Worm (Caenorhabditis elegans): ENCODE results near the gene glb-29.

Gene glb-29

DNA sequence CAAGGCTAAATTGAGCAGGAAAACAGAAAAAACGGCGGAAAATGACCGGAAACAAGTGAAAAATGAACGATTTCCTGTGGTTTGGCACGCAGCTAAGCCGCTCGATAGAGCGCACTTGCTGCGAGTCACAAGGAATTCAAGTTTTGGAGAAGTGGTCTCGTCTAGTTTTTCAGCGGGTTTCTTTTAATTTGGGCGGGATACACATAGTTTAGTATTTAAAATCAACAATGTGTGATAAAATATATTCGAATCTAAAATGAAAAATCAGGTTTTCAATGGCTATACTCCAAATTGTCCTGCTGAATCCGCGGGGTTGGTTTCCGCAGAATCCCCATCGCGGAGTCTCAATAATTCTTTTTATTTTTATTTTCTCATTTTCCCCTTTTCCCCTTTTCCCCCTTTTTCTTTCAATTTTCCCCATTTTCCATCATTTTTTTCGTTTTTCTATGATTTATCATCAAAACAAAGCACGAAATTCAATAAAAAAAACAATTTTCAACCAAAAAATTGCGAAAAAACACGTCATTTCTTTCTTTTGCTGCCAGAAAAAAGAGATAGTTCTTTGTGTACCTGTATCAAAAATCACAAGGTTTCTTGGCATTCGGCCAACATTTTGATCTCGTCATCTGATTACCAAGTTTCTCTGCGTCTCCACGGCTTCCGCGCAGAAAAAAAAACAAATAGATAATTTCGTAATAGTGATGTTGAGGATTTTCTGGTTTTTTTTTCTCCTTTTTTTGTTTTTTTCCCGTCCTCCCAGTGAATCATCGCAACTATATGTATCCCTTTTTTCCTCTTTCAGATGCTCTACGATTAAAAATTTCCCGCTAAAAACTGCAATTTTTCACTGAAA lies 33.5 kb downstream of the glb-29 start, which contains the start of gene ippk-1 (continued):
- TF ChIP-seq nhr-28 (tag; optimal IDR thresholded peaks at IDR 0.05) (no peak), pha-4 (tag; optimal IDR thresholded peaks at IDR 0.05) (peak; percentile 45), nhr-2 (tag; optimal IDR thresholded peaks at IDR 0.05) (no peak), sptf-1 (tag; optimal IDR thresholded peaks at IDR 0.05) (peak; percentile 87), mab-5 (tag; optimal IDR thresholded peaks at IDR 0.05) (no peak), lin-13 (tag; optimal IDR thresholded peaks at IDR 0.05) (peak; percentile 21), ceh-83 (GFP tag; optimal IDR thresholded peaks at IDR 0.05) (no peak), drap-1 (GFP tag; optimal IDR thresholded peaks at IDR 0.05) (peak; percentile 56), ceh-43 (GFP tag; optimal IDR thresholded peaks at IDR 0.05) (peak; percentile 56), ceh-39 (tag; optimal IDR thresholded peaks at IDR 0.05) (no peak), tbx-8 (GFP tag; optimal IDR thresholded peaks at IDR 0.05) (peak; percentile 63), elt-3 (tag; optimal IDR thresholded peaks at IDR 0.05) (no peak)

DNA sequence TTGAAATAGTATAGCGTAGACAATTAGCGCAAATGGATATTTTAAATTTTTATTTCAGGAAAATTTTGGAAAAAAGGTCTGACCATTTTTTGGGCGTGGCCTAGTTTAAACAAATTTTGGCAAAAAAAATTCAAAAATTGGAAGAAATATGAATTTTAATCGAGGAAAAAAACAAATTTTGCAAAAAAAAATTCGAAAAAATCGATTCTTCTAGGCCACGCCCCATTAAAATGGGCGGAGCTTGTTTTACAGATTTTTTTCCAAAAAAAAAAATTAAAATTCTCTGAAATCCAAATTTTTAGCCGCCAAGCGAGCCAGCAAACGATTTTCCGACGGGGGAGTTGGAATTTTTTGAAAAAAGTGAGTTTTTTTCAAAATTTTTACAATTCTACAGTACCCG lies 40.4 kb downstream of the glb-29 start, which contains the start of gene nadk-2:
nadk-2 (plus strand) TSS at position 301 of the 400 bp plus-strand sequence.
- TF ChIP-seq nhr-76 (tag; optimal IDR thresholded peaks at IDR 0.05) (no peak), ceh-39 (tag; optimal IDR thresholded peaks at IDR 0.05) (no peak), unc-62 (GFP tag; optimal IDR thresholded peaks at IDR 0.05) (no peak), elt-1 (tag; optimal IDR thresholded peaks at IDR 0.05; ENCODE audit: borderline replicate concordance, insufficient read depth) (no peak), ztf-11 (tag; optimal IDR thresholded peaks at IDR 0.05) (no peak), mep-1 (tag; optimal IDR thresholded peaks at IDR 0.05) (no peak), unc-120 (tag; optimal IDR thresholded peaks at IDR 0.05; ENCODE audit: poor library complexity, severe bottlenecking) (no peak), mab-5 (tag; optimal IDR thresholded peaks at IDR 0.05) (no peak), ceh-83 (GFP tag; optimal IDR thresholded peaks at IDR 0.05) (no peak)

DNA sequence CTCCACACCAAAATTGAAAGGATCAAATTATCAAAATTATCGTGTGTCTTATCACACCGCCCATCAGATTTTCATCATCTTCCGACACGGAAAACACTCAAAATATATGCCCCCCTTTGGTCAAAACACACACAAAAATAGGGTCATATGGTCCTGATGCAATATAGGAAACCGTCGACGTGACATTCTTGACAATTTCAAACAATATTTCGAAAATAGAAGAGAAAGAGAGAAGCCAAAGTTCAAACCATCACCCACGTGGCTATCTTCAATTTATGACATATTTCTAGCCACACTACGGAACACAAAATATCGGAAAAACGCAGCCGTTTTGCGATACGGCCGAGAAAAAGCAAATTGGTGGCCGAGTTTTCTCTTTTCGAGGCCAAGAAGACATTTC lies 41.7 kb downstream of the glb-29 start:
- TF ChIP-seq ceh-43 (GFP tag; optimal IDR thresholded peaks at IDR 0.05) = no peak
- TF ChIP-seq mab-5 (tag; optimal IDR thresholded peaks at IDR 0.05) = no peak
- TF ChIP-seq elt-1 (tag; optimal IDR thresholded peaks at IDR 0.05; ENCODE audit: borderline replicate concordance, insufficient read depth) = no peak
- no peak for TF ChIP-seq nhr-2 (tag; optimal IDR thresholded peaks at IDR 0.05)
- no peak for TF ChIP-seq M03D4.4 (tag; optimal IDR thresholded peaks at IDR 0.05)
- TF ChIP-seq pha-4 (tag; optimal IDR thresholded peaks at IDR 0.05) = no peak
- no peak for TF ChIP-seq sptf-1 (tag; optimal IDR thresholded peaks at IDR 0.05)
- no peak for TF ChIP-seq mls-2 (tag; optimal IDR thresholded peaks at IDR 0.05)
- TF ChIP-seq unc-62 (GFP tag; optimal IDR thresholded peaks at IDR 0.05) = no peak
- TF ChIP-seq ceh-83 (GFP tag; optimal IDR thresholded peaks at IDR 0.05) = no peak
- TF ChIP-seq nhr-12 (tag; optimal IDR thresholded peaks at IDR 0.05) = no peak

DNA sequence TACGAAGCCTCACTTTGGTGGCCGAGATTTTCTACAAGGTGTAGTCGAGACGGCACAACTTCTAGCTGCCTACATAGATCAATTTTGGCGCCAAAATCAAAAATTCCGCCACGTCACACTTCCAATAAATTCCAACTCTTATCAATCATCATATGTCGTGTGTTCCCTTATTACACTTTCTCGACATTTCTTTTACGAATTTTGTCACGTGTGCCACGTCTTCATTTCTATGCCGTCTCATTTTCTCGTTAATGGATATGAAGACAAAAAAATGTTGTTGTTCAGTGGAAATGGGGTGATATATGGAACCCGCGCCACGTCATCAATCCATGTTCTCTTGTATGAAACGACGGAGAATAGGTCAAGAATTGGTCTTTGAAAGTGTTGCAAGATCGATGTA lies 42.7 kb downstream of the glb-29 start:
- no peak for TF ChIP-seq ceh-39 (tag; optimal IDR thresholded peaks at IDR 0.05)
- TF ChIP-seq ces-1 (GFP tag; optimal IDR thresholded peaks at IDR 0.05) = no peak

DNA sequence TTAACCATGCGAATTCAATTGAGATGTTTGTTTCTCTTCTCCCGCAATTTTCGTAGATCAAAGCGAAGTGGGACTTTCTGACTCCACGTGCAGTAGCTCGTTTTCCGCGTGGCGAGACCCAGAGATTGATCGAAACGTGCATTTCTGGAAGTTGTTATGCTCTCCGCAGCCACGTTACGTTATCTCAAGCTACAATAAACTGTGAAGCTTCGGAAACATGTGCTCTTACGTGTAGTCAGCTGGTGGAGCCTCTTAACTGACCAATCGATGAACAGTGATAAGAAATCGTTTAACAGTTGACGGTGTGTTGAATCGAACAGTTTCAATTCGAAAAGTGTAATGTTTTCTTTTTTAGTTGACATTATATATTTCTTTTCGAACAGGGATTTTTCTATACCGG lies 43.3 kb downstream of the glb-29 start:
- TF ChIP-seq nhr-2 (tag; optimal IDR thresholded peaks at IDR 0.05) = no peak
- no peak for TF ChIP-seq sptf-1 (tag; optimal IDR thresholded peaks at IDR 0.05)
- TF ChIP-seq hlh-1 (tag; optimal IDR thresholded peaks at IDR 0.05) = no peak
- no peak for TF ChIP-seq ces-1 (GFP tag; optimal IDR thresholded peaks at IDR 0.05)
- TF ChIP-seq elt-1 (tag; optimal IDR thresholded peaks at IDR 0.05; ENCODE audit: borderline replicate concordance, insufficient read depth) = no peak
- TF ChIP-seq flh-1 (GFP tag; optimal IDR thresholded peaks at IDR 0.05) = no peak
- no peak for TF ChIP-seq sem-2 (GFP tag; optimal IDR thresholded peaks at IDR 0.05)
- no peak for TF ChIP-seq nhr-12 (tag; optimal IDR thresholded peaks at IDR 0.05)
- no peak for TF ChIP-seq nhr-237 (tag; optimal IDR thresholded peaks at IDR 0.05)
- TF ChIP-seq blmp-1 (tag; optimal IDR thresholded peaks at IDR 0.05) = no peak

DNA sequence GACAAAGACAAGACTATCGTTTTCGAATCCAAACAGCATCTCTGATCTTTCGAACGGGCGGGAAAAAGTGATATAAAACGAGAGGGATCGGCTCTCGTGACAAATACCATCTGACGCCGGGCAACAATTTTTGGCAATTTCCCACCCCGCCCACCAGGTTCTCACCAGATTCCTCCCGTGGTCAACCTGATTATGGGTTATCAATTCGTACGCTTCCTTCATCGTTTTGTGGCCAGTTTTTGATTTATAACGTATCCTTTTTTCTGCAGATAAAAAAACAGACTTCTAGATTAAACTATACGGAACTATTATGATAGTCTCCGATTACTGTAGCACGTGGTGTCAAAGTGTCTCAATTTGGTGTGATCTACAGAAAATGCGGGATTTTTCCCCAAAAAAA lies 44.1 kb downstream of the glb-29 start:
- no peak for TF ChIP-seq lin-13 (tag; optimal IDR thresholded peaks at IDR 0.05)
- TF ChIP-seq flh-1 (GFP tag; optimal IDR thresholded peaks at IDR 0.05) = no peak
- no peak for TF ChIP-seq ces-1 (GFP tag; optimal IDR thresholded peaks at IDR 0.05)
- TF ChIP-seq blmp-1 (tag; optimal IDR thresholded peaks at IDR 0.05) = no peak
- no peak for TF ChIP-seq drap-1 (GFP tag; optimal IDR thresholded peaks at IDR 0.05)
- no peak for TF ChIP-seq lsy-2 (tag; optimal IDR thresholded peaks at IDR 0.05)
- TF ChIP-seq mls-2 (tag; optimal IDR thresholded peaks at IDR 0.05) = no peak
- TF ChIP-seq elt-1 (tag; optimal IDR thresholded peaks at IDR 0.05; ENCODE audit: borderline replicate concordance, insufficient read depth) = no peak
- TF ChIP-seq bed-3 (GFP tag; optimal IDR thresholded peaks at IDR 0.05) = no peak

Data from whole organism, mixed stage, embryonic.